Fruit fly (Drosophila melanogaster): ENCODE results near the gene CG9997.
"Not testable (repeated sequence)": the region's sequence is repeated elsewhere in the genome, so short reads cannot be mapped to it uniquely, and the experiment has no call there.

The CG9997 gene

DNA sequence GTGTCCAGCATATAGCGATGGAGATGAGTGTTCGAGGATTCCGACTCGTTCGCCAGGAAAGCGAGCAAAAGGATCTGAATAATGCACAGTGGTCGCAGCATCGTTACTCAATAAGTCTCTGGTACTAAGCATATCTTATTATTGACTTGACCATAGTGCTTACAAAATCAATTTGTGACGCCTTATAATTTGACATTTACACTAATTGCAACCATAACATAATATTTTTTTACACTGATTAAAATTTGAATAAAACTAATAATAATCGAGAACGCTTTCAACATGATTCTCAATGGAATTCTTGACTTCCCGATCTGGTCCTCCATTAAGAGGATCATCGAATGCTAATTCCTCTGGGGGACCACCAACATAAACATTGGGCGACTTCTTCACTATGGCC is at the start of gene CG9997:
TSS of gene CG9997 (minus strand) at position 101 of the 400 bp plus-strand sequence.
- TF ChIP-seq CG8478 (optimal IDR thresholded peaks at IDR 0.05) (no peak), usp (GFP tag; optimal IDR thresholded peaks at IDR 0.05) (no peak), psq (optimal IDR thresholded peaks at IDR 0.05) (no peak), pan (optimal IDR thresholded peaks at IDR 0.05) (no peak), EcR (GFP tag; optimal IDR thresholded peaks at IDR 0.05) (no peak), Dll (optimal IDR thresholded peaks at IDR 0.05) (no peak)

DNA sequence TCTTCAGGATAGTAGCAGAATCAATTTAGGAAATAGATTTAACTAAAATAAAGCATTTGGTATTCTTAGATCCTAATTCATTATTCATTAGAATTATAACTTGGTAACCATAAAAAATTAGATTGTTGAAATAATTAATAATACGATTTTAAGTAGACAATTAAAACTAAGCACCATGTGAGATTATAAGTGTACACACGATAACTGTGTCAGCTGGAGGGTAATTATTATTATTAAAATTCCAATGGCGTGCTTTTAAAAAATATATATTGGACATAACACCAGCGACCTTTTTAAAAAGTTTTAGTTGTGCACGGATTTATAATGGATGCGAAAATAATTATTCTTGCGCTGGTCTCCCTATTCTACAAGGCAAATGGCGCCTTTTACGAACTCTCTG is 49.6 kb upstream of the CG9997 start, which contains the start of gene CheB98a:
TSS of gene CheB98a (plus strand) at position 301 of the 400 bp plus-strand sequence.
- TF ChIP-seq pan (optimal IDR thresholded peaks at IDR 0.05) (no peak), Dll (optimal IDR thresholded peaks at IDR 0.05) (no peak), CG8478 (optimal IDR thresholded peaks at IDR 0.05) (no peak), psq (optimal IDR thresholded peaks at IDR 0.05) (no peak), EcR (GFP tag; optimal IDR thresholded peaks at IDR 0.05) (no peak)

DNA sequence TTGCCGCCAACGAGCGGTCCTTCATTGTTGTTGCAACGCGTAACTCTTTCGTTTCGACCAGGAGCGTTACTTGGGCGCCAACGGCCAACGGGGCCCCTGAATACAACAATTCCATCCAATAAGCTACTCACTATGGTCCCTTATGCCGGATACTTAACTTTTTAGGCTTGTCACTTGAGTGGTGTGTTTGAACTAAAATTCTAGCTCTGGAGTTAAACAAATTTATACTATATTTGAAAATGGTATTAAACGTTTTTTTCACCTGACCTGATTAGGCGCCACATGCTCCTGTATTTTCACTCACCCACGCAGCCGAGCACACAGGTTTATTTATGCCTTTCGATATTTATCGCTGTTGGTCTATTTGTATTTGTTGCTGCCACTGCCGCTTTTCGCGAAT is 48.4 kb upstream of the CG9997 start:
- TF ChIP-seq psq (optimal IDR thresholded peaks at IDR 0.05), result no peak
- no peak for TF ChIP-seq usp (GFP tag; optimal IDR thresholded peaks at IDR 0.05)
- no peak for TF ChIP-seq Dll (optimal IDR thresholded peaks at IDR 0.05)
- no peak for TF ChIP-seq EcR (GFP tag; optimal IDR thresholded peaks at IDR 0.05)
- no peak for TF ChIP-seq pan (optimal IDR thresholded peaks at IDR 0.05)
- TF ChIP-seq CG8478 (optimal IDR thresholded peaks at IDR 0.05), result no peak

DNA sequence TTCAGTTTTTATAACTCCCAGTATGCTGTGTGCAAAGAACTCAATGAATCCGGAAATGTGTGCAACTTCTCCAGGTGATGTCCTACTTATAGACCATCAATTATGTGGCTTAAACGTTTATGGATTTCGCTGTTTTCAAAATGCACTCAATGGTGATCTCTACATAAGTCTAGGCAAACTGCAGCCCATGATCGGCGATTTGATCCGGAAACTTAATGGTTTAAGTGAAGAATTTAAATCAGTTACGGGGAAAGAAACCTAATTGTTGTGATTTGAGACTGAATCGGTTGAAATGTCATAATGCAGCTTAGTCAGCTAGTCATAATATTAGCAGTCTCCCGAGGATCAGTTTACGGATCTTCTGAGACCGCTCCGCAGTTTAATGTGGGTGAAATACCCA is 33.4 kb upstream of the CG9997 start, which contains the start of gene intr:
TSS of gene intr (plus strand) at position 301 of the 400 bp plus-strand sequence.
- no peak for TF ChIP-seq pan (optimal IDR thresholded peaks at IDR 0.05)
- no peak for TF ChIP-seq EcR (GFP tag; optimal IDR thresholded peaks at IDR 0.05)
- no peak for TF ChIP-seq Dll (optimal IDR thresholded peaks at IDR 0.05)

DNA sequence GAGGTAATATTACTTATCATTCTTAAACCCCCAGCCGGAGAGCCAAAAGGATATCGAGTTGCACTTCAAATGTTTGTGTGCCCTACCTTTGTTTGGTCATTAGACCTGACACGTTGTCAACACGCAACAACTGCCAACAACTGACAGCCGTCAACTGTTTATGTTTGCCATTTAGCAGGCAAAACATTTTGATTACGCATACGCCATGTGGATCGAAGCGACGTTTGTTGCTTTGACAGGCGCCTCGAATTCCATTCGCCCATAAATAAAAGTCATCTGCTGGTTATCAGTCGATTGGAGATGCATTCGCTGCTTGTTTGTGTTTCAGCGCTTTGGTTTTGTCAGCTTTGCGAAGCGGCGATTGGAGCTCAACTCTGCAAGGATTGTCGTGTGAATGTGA is 32.5 kb upstream of the CG9997 start, which contains the start of gene CG34295:
TSS of gene CG34295 (plus strand) at position 301 of the 400 bp plus-strand sequence.
- TF ChIP-seq psq (optimal IDR thresholded peaks at IDR 0.05) (no peak), Dll (optimal IDR thresholded peaks at IDR 0.05) (no peak)

DNA sequence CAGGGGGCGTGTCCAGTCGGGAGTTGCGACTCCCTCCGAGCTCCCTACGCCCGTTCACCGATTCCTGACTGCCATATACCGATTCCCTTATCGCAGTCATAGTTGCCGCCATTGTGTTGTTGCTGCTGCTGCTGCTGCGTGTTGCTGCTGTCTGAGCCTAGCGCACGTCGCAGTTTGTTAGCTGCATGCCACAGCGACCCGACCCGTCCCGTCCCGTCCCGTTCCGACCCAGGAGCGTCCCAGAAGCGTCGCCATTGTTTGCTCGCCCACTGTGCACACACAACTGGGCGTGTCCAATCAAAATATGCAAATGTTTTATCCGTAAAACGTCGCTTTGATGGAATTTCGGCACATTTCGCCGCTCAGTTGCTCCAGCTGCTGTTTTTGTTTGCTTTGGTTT is 18.9 kb upstream of the CG9997 start:
- TF ChIP-seq CG8478 (optimal IDR thresholded peaks at IDR 0.05) (no peak), usp (GFP tag; optimal IDR thresholded peaks at IDR 0.05) (no peak)

DNA sequence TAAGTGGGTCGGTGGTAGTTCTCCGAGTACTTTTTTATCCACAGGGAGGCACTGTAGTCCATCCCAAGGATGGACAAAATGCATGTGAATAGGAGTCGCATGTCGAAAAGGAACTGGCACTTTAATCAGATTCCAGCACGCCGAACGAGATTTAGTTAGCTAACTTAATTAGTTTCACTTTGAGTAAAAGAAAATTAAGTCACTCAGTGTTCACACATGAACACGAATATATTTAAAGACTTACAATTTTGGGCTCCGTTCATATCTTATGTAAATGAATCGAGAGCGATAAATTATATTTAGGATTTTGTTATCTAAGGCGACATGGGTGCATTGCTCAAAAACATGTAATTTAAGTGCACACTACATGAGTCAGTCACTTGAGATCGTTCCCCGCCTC is 1.4 kb upstream of the CG9997 start, which contains the start of gene aqrs:
TSS of gene aqrs (minus strand) at position 101 of the 400 bp plus-strand sequence.
- TF ChIP-seq usp (GFP tag; optimal IDR thresholded peaks at IDR 0.05); EcR (GFP tag; optimal IDR thresholded peaks at IDR 0.05); psq (optimal IDR thresholded peaks at IDR 0.05): not testable (repeated sequence)

DNA sequence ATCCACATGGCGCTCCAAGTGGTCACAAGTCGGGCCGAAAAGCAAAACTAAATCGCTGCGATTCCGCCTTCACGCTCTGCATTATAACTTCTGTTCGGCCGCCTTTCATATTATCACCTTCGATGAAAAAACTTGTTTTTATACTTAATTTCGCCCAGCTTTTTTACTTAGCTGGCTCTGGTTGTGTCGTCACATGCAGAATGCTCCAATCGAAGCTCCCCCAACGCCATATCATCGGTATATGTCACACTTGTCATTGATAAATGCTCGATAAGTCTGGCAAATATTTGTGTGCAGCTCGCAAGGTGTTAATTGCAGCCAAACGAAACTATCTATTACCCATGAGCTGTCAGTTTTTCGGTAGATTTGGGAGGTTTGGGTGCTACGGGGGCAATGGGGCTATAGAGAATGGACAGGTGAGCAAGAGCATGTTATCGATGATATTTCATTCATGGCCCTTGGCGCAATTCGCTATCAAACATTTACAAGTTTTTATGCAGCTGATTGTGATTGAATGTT is 5.1 kb downstream of the CG9997 start, which contains the start of gene CG10000:
TSS of gene CG10000 (minus strand) at position 51 of the 519 bp plus-strand sequence.
- TF ChIP-seq CG8478 (optimal IDR thresholded peaks at IDR 0.05) (no peak), EcR (GFP tag; optimal IDR thresholded peaks at IDR 0.05) (no peak), usp (GFP tag; optimal IDR thresholded peaks at IDR 0.05) (no peak), psq (optimal IDR thresholded peaks at IDR 0.05) (no peak), pan (optimal IDR thresholded peaks at IDR 0.05) (no peak), Dll (optimal IDR thresholded peaks at IDR 0.05) (no peak)

DNA sequence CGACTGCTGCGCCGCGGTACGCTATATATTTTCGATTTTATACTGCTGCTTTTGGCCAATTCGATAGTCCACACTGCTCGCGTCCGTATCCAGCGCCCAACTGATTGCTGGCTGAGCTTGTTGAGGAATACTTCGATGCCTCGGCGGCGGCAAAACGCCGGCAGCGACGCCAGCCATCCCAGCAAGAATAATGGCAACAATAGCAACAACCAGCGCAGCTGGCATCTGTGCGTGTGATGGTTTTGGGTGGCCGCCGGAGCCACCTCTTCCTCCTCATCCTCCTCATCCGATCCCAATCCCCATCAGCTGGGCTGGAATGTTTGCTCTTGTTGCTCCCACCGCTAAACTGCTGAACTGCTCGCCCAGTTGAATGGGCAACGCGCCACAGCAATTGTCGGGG is 12.1 kb downstream of the CG9997 start, which contains the start of gene AstA-R2:
TSS of gene AstA-R2 (minus strand) at position 101 of the 400 bp plus-strand sequence.
- TF ChIP-seq usp (GFP tag; optimal IDR thresholded peaks at IDR 0.05), result no peak
- no peak for TF ChIP-seq psq (optimal IDR thresholded peaks at IDR 0.05)
- TF ChIP-seq Dll (optimal IDR thresholded peaks at IDR 0.05), result no peak
- no peak for TF ChIP-seq CG8478 (optimal IDR thresholded peaks at IDR 0.05)
- no peak for TF ChIP-seq pan (optimal IDR thresholded peaks at IDR 0.05)
- TF ChIP-seq EcR (GFP tag; optimal IDR thresholded peaks at IDR 0.05), result no peak

Data from whole organism.